Worm (Caenorhabditis elegans): ENCODE measurements around the gene tsen-34.

tsen-34 gene

DNA sequence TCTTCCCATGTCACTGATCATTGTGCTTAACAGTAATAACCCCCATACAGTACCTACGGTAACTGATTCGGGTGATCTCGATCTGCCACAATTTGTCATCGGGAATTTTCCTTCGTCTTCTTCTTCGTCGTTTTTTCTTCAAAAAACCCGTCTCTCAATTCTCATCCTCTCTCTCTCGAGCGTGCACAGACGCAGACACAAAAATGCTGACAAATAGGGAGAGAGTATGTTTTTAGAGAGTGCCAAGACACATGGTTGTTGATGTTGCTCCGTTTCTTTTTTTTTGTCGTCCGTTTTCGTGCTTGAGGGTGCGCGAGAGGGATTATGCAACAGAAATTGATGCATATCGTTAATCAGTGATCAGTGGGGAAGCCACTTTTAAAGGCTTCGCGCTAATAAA is 37.1 kb downstream of the tsen-34 start (continued):
- TF ChIP-seq swsn-7 (tag; optimal IDR thresholded peaks at IDR 0.05) (peak; percentile 54), fkh-4 (tag; optimal IDR thresholded peaks at IDR 0.05; ENCODE audit: borderline replicate concordance) (no peak), elt-3 (tag; optimal IDR thresholded peaks at IDR 0.05) (peak in 3 of 6 experiments; percentile 23 to 72 (median 47))

DNA sequence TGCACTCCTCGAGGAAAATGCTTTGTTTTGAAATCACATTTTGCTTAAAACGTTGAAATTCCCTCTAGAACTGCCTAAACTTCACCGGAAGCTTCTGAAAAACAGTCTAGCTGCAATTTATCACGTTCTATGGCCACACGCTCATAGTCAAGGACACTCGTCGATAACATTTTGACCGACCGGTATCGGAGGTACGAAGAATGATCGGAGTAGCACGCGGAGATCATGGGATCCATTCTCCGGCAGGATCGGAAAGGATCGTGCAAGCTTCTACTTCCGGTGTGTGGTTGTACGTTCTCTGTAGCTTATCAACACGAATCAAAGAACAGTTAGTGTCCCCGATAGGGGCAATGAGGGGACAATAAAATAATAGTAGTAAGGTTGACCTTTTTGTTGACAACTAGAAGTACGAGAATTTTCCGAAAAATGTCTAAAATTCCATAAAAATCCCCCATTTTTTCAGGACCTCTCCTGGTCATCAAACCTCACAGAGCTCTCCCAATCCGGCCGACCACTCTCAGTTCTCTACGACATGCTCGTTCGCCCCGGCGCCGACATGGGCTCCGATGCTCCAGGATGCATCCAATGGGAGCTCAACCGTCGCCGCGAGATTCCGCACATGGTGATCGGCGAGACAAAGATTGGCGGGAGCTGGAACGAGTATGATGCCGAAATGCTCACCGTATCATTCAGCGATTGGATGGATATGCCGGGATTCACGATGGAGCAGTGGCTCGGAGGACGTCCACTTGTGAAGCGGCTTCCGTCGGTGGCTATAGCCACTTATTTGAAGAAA is 38.0 kb downstream of the tsen-34 start:
- TF ChIP-seq nhr-77 (tag; optimal IDR thresholded peaks at IDR 0.05) (no peak), mab-9 (GFP tag; IDR thresholded peaks at IDR 0.05) (no peak), sox-4 (tag; optimal IDR thresholded peaks at IDR 0.05) (no peak), nhr-20 (tag; optimal IDR thresholded peaks at IDR 0.05) (peak; percentile 74), dsc-1 (tag; optimal IDR thresholded peaks at IDR 0.05) (no peak), ceh-82 (tag; optimal IDR thresholded peaks at IDR 0.05) (no peak), fkh-4 (tag; optimal IDR thresholded peaks at IDR 0.05; ENCODE audit: borderline replicate concordance) (no peak), unc-98 (GFP tag; IDR thresholded peaks at IDR 0.05) (no peak), snpc-4 (tag; optimal IDR thresholded peaks at IDR 0.05) (no peak), Y116A8C.19 (tag; optimal IDR thresholded peaks at IDR 0.05; ENCODE audit: borderline replicate concordance) (no peak), jun-1 (tag; optimal IDR thresholded peaks at IDR 0.05) (no peak), tbx-2 (tag; optimal IDR thresholded peaks at IDR 0.05) (peak; percentile 27), hpl-2 (GFP tag; optimal IDR thresholded peaks at IDR 0.05) (no peak), elt-3 (tag; optimal IDR thresholded peaks at IDR 0.05) (peak in 2 of 6 experiments; percentile 46 to 96), pax-3 (tag; optimal IDR thresholded peaks at IDR 0.05) (no peak), fos-1 (tag; optimal IDR thresholded peaks at IDR 0.05) (no peak), isw-1 (GFP tag; IDR thresholded peaks at IDR 0.05) (no peak), hlh-4 (tag; optimal IDR thresholded peaks at IDR 0.05) (no peak), nhr-19 (GFP tag; conservative IDR thresholded peaks at IDR 0.05) (peak; percentile 72), fkh-8 (tag; optimal IDR thresholded peaks at IDR 0.05) (no peak), lir-3 (tag; optimal IDR thresholded peaks at IDR 0.05; ENCODE audit: poor library complexity) (no peak), xbp-1 (tag; optimal IDR thresholded peaks at IDR 0.05) (no peak), sptf-1 (tag; optimal IDR thresholded peaks at IDR 0.05) (no peak), zip-4 (GFP tag; optimal IDR thresholded peaks at IDR 0.05) (no peak), efl-3 (GFP tag; optimal IDR thresholded peaks at IDR 0.05) (no peak), C34B4.2 (tag; optimal IDR thresholded peaks at IDR 0.05) (no peak), aha-1 (tag; optimal IDR thresholded peaks at IDR 0.05) (no peak), pqm-1 (tag; optimal IDR thresholded peaks at IDR 0.05) (no peak), zag-1 (tag; optimal IDR thresholded peaks at IDR 0.05) (no peak), lsy-2 (tag; optimal IDR thresholded peaks at IDR 0.05) (peak; percentile 14 to 44), nhr-12 (tag; optimal IDR thresholded peaks at IDR 0.05) (no peak), snu-23 (GFP tag; optimal IDR thresholded peaks at IDR 0.05) (peak; percentile 19), unc-62 (GFP tag; optimal IDR thresholded peaks at IDR 0.05) (no peak), pag-3 (tag; optimal IDR thresholded peaks at IDR 0.05; ENCODE audit: borderline replicate concordance, insufficient read depth) (no peak), nhr-76 (tag; optimal IDR thresholded peaks at IDR 0.05) (no peak), ceh-90 (tag; optimal IDR thresholded peaks at IDR 0.05) (no peak), unc-30 (tag; optimal IDR thresholded peaks at IDR 0.05) (no peak), mdl-1 (tag; optimal IDR thresholded peaks at IDR 0.05) (peak in 1 of 2 experiments; percentile 88), ztf-11 (tag; optimal IDR thresholded peaks at IDR 0.05) (no peak), lin-14 (GFP tag; optimal IDR thresholded peaks at IDR 0.05) (no peak), ces-1 (GFP tag; optimal IDR thresholded peaks at IDR 0.05) (no peak), nhr-28 (tag; optimal IDR thresholded peaks at IDR 0.05) (no peak), lin-13 (GFP tag; optimal IDR thresholded peaks at IDR 0.05) (no peak), nhr-237 (tag; optimal IDR thresholded peaks at IDR 0.05) (no peak), blmp-1 (tag; optimal IDR thresholded peaks at IDR 0.05) (peak; percentile 75), sup-37 (GFP tag; optimal IDR thresholded peaks at IDR 0.05) (no peak), tlp-1 (tag; optimal IDR thresholded peaks at IDR 0.05) (no peak), F16B12.6 (tag; optimal IDR thresholded peaks at IDR 0.05) (no peak), skn-1 (tag; optimal IDR thresholded peaks at IDR 0.05) (no peak)

Measured in whole organism, L1 larva.